Worm (Caenorhabditis elegans) whole organism, mixed stage, embryonic: ENCODE results near the gene clec-156.

Experiments used
- M03D4.4 ChIP-seq: sonication (generic microtip); optimal IDR thresholded peaks from 2 replicates; lab custom pipeline; 2017; ENCODE audit warnings: mild to moderate bottlenecking, missing genetic modification characterization, missing compliant biosample characterization
- bed-3 ChIP-seq: fragments of 200-800 bp; sonication (Bioruptor generic); optimal IDR thresholded peaks from 3 replicates; lab custom pipeline; 2018; ENCODE audit warnings: mild to moderate bottlenecking, missing genetic modification characterization, moderate library complexity, missing compliant biosample characterization
- blmp-1 ChIP-seq: fragments of 150-350 bp; optimal IDR thresholded peaks from 2 replicates; lab custom pipeline; 2014; ENCODE audit warnings: missing biosample characterization, missing genetic modification characterization
- ceh-39 ChIP-seq: fragments of 150-350 bp; optimal IDR thresholded peaks from 2 replicates; lab custom pipeline; 2014; ENCODE audit warnings: missing biosample characterization, missing genetic modification characterization
- ceh-43 ChIP-seq: fragments of 200-800 bp; sonication (Bioruptor generic); optimal IDR thresholded peaks from 2 replicates; lab custom pipeline; 2018; ENCODE audit warnings: mild to moderate bottlenecking, missing genetic modification characterization, moderate library complexity, missing compliant biosample characterization
- ceh-83 ChIP-seq: fragments of 200-800 bp; sonication (Bioruptor generic); optimal IDR thresholded peaks from 2 replicates; lab custom pipeline; 2018; ENCODE audit warnings: mild to moderate bottlenecking, missing genetic modification characterization, missing compliant biosample characterization
- ces-1 ChIP-seq: fragments of 150-350 bp; optimal IDR thresholded peaks from 2 replicates; lab custom pipeline; 2014; ENCODE audit warnings: missing biosample characterization, missing genetic modification reagents, missing genetic modification characterization
- drap-1 ChIP-seq: fragments of 200-800 bp; sonication (Bioruptor generic); optimal IDR thresholded peaks from 3 replicates; lab custom pipeline; 2018; ENCODE audit warnings: mild to moderate bottlenecking, missing genetic modification characterization, missing compliant biosample characterization
- elt-1 ChIP-seq: sonication (generic microtip); optimal IDR thresholded peaks from 2 replicates; lab custom pipeline; 2017; ENCODE audit warnings: missing genetic modification characterization, mild to moderate bottlenecking, missing compliant biosample characterization, antibody characterized with exemption, moderate library complexity, borderline replicate concordance; ENCODE audit not compliant: insufficient read depth
- elt-3 ChIP-seq: fragments of 150-350 bp; optimal IDR thresholded peaks from 2 replicates; lab custom pipeline; 2014; ENCODE audit warnings: missing biosample characterization, missing genetic modification characterization
- flh-1 ChIP-seq: fragments of 200-800 bp; sonication (Bioruptor generic); optimal IDR thresholded peaks from 2 replicates; lab custom pipeline; 2018; ENCODE audit warnings: mild to moderate bottlenecking, missing genetic modification characterization, moderate library complexity, missing compliant biosample characterization
- ham-2 ChIP-seq: fragments of 200-800 bp; sonication (Bioruptor generic); optimal IDR thresholded peaks from 2 replicates; lab custom pipeline; 2018; ENCODE audit warnings: mild to moderate bottlenecking, missing genetic modification characterization, missing compliant biosample characterization
- hlh-1 ChIP-seq: fragments of 150-350 bp; optimal IDR thresholded peaks from 2 replicates; lab custom pipeline; 2014; ENCODE audit warnings: missing biosample characterization, missing genetic modification reagents, missing genetic modification characterization
- lin-32 ChIP-seq: fragments of 200-800 bp; sonication (Bioruptor generic); optimal IDR thresholded peaks from 2 replicates; lab custom pipeline; 2018; ENCODE audit warnings: mild to moderate bottlenecking, missing genetic modification characterization, missing compliant biosample characterization
- lsy-2 ChIP-seq: fragments of 150-350 bp; optimal IDR thresholded peaks from 2 replicates; lab custom pipeline; 2014; ENCODE audit warnings: missing biosample characterization, missing genetic modification characterization
- mab-5 ChIP-seq: fragments of 150-350 bp; optimal IDR thresholded peaks from 2 replicates; lab custom pipeline; 2014; ENCODE audit warnings: missing biosample characterization, missing genetic modification characterization
- mep-1 ChIP-seq: fragments of 150-350 bp; optimal IDR thresholded peaks from 2 replicates; lab custom pipeline; 2017; ENCODE audit warnings: missing biosample characterization, missing genetic modification reagents, missing genetic modification characterization, inconsistent platforms
- nhr-12 ChIP-seq: fragments of 150-350 bp; optimal IDR thresholded peaks from 2 replicates; lab custom pipeline; 2014; ENCODE audit warnings: missing biosample characterization, missing genetic modification characterization
- nhr-2 ChIP-seq: fragments of 150-350 bp; optimal IDR thresholded peaks from 2 replicates; lab custom pipeline; 2014; ENCODE audit warnings: missing biosample characterization, missing genetic modification characterization
- nhr-237 ChIP-seq: fragments of 150-350 bp; optimal IDR thresholded peaks from 2 replicates; lab custom pipeline; 2014; ENCODE audit warnings: missing biosample characterization, missing genetic modification characterization
- nhr-28 ChIP-seq: fragments of 150-350 bp; optimal IDR thresholded peaks from 2 replicates; lab custom pipeline; 2014; ENCODE audit warnings: missing biosample characterization, missing genetic modification characterization
- nhr-76 ChIP-seq: sonication (generic microtip); optimal IDR thresholded peaks from 2 replicates; lab custom pipeline; 2017; ENCODE audit warnings: missing biosample characterization, missing genetic modification characterization
- pha-4 ChIP-seq: fragments of 150-350 bp; optimal IDR thresholded peaks from 2 replicates; lab custom pipeline; 2018; ENCODE audit warnings: missing biosample characterization, missing genetic modification reagents, missing genetic modification characterization
- sem-2 ChIP-seq: fragments of 200-800 bp; sonication (Bioruptor generic); optimal IDR thresholded peaks from 2 replicates; lab custom pipeline; 2018; ENCODE audit warnings: mild to moderate bottlenecking, missing genetic modification characterization, missing compliant biosample characterization
- snpc-4 ChIP-seq: fragments of 150-350 bp; optimal IDR thresholded peaks from 2 replicates; lab custom pipeline; 2014; ENCODE audit warnings: missing biosample characterization, missing genetic modification characterization
- tbx-8 ChIP-seq: fragments of 200-800 bp; sonication (Bioruptor generic); optimal IDR thresholded peaks from 2 replicates; lab custom pipeline; 2018; ENCODE audit warnings: mild to moderate bottlenecking, missing genetic modification characterization, moderate library complexity, missing compliant biosample characterization
- unc-39 ChIP-seq: fragments of 150-350 bp; optimal IDR thresholded peaks from 2 replicates; lab custom pipeline; 2014; ENCODE audit warnings: missing biosample characterization, missing genetic modification characterization
- unc-62 ChIP-seq: fragments of 150-350 bp; optimal IDR thresholded peaks from 2 replicates; lab custom pipeline; 2014; ENCODE audit warnings: missing biosample characterization, missing genetic modification reagents, missing genetic modification characterization
- zip-8 ChIP-seq: fragments of 150-350 bp; optimal IDR thresholded peaks from 2 replicates; lab custom pipeline; 2014; ENCODE audit warnings: missing biosample characterization, missing genetic modification characterization
- ztf-11 ChIP-seq: fragments of 150-350 bp; optimal IDR thresholded peaks from 2 replicates; lab custom pipeline; 2014; ENCODE audit warnings: missing biosample characterization, missing genetic modification characterization

Gene clec-156

DNA sequence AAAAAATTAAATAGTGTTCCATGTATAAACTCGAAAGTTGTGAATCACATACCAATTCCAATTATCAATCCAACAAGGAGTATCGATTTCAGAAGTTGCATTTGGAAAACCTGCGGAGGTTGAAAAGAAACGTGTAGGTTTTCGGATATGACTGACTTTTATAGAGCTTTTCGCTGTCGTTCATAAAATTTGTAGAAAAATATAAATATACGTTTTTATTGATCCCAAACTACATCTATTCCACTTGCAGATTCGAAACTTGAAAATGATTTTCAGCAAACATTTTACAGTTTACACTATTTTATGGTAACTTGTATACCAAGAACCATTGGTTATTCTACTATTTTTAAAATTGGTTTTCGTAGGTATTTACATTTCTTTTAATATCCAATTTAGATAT is at the start of gene clec-156:
TSS of gene clec-156 (minus strand) at position 101 of the 400 bp plus-strand sequence.
- TF ChIP-seq unc-39: no peak

DNA sequence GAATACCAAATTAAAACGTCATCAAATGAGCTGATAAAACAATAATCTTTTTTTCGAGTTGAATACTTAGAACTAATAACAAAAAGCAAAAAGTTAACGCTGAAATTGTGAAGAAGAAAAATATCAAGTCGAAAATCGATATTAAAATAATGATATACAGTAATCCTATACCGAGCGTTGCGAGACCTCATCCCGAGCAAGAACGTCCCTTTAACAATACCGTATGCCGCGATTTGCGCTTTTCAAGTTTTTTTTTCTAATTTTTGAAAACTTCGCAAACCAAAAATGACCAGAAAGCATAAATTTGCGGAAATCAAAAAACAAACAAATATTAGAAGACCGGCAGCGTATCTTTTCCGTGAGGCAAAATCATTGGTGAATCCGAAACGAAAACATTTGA is 48.9 kb upstream of the clec-156 start, which contains the start of gene F26F4.5:
TSS of gene F26F4.5 (minus strand) at position 256 of the 400 bp plus-strand sequence.
- no peak for TF ChIP-seq pha-4
- no peak for TF ChIP-seq elt-3 (tag; lab: Kevin White, UChicago)
- TF ChIP-seq bed-3 (GFP tag; lab: Kevin White, UChicago): no peak
- TF ChIP-seq ham-2 (GFP tag; lab: Kevin White, UChicago): no peak
- TF ChIP-seq mep-1 (tag; lab: Kevin White, UChicago): no peak
- no peak for TF ChIP-seq ceh-83 (GFP tag; lab: Kevin White, UChicago)
- TF ChIP-seq snpc-4 (tag; lab: Kevin White, UChicago): no peak
- no peak for TF ChIP-seq lsy-2 (tag; lab: Kevin White, UChicago)
- TF ChIP-seq blmp-1: no peak
- TF ChIP-seq nhr-76 (tag; lab: Kevin White, UChicago): no peak

DNA sequence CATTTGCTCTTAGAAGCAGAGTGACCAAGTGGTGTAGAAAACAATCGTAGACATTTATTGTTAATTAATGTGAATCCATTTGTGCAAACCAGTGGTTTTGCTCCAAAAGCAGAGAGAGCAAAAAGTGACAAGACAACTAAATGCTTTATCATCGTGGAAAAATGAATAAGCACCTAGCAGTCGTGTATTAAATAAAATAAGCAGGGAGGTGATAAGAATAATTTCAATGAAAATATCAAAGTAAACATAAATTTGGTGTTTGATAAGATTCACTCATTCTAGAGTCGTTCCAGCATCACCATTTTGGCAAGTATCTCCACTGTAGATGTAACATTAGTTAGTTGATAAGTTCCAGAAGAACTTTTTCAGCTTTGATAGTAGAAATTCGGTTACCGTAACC is 45.2 kb upstream of the clec-156 start, which contains the start of gene clec-6:
TSS of gene clec-6 (minus strand) at position 154 of the 400 bp plus-strand sequence.
- no peak for TF ChIP-seq elt-3 (tag; lab: Kevin White, UChicago)
- TF ChIP-seq ceh-83 (GFP tag; lab: Kevin White, UChicago): no peak
- no peak for TF ChIP-seq tbx-8 (GFP tag; lab: Kevin White, UChicago)
- TF ChIP-seq lin-32 (GFP tag; lab: Kevin White, UChicago): no peak
- TF ChIP-seq nhr-76 (tag; lab: Kevin White, UChicago): no peak
- TF ChIP-seq unc-39: no peak
- TF ChIP-seq unc-62 (GFP tag; lab: Kevin White, UChicago): no peak
- TF ChIP-seq drap-1 (GFP tag; lab: Kevin White, UChicago): no peak
- no peak for TF ChIP-seq ham-2 (GFP tag; lab: Kevin White, UChicago)
- TF ChIP-seq nhr-2 (tag; lab: Kevin White, UChicago): no peak
- no peak for TF ChIP-seq ceh-39 (tag; lab: Kevin White, UChicago)
- no peak for TF ChIP-seq zip-8 (tag; lab: Kevin White, UChicago)
- TF ChIP-seq nhr-12 (tag; lab: Kevin White, UChicago): no peak

DNA sequence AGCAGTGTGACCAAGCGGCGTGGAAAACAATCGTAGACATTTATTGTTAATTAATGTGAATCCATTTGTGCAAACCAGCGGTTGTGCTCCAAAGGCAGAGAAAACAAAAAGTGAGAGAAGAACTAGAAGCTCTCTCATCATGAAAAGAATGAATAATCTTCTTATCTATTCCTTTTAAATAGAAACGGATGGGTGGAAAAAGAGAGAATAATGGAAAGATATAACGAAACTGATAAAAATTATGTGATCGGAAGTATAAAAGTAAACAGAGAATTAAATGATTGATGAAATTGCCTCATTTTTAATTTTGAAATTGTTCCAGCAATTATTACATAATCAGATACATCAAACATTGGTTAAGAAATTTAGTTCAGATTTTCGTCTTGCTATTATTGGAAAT is 41.4 kb upstream of the clec-156 start, which contains the start of gene clec-5:
TSS of gene clec-5 (minus strand) at position 178 of the 400 bp plus-strand sequence.
- TF ChIP-seq M03D4.4 (tag; lab: Kevin White, UChicago): no peak
- no peak for TF ChIP-seq flh-1 (GFP tag; lab: Kevin White, UChicago)
- TF ChIP-seq lin-32 (GFP tag; lab: Kevin White, UChicago): no peak
- TF ChIP-seq nhr-2 (tag; lab: Kevin White, UChicago): no peak
- TF ChIP-seq, all 35 proteins: peak for 0

DNA sequence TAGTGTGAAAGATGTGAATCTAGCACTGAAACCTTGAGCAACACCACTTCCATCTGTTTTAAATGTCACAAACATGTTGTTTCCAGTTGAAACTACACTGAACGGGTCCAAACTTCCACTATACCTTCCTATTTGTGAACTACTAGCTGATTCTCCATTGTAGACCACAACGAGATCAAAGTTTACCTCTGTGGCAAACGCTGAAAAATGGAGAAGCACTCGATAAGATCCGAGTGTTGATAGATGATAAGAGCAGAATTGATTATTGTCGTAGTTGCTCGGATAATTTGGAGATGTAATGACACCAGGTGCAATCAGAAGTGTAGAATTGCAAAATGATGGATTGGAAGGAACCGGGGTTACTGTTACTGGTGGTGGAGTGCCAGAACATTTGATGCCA is 39.9 kb upstream of the clec-156 start:
- TF ChIP-seq nhr-76 (tag; lab: Kevin White, UChicago) (no peak), mep-1 (tag; lab: Kevin White, UChicago) (no peak), nhr-28 (tag; lab: Kevin White, UChicago) (no peak), nhr-237 (tag; lab: Kevin White, UChicago) (no peak), ztf-11 (tag; lab: Kevin White, UChicago) (no peak), unc-62 (GFP tag; lab: Kevin White, UChicago) (no peak), ceh-39 (tag; lab: Kevin White, UChicago) (no peak), bed-3 (GFP tag; lab: Kevin White, UChicago) (no peak), mab-5 (no peak), hlh-1 (no peak), ces-1 (GFP tag; lab: Kevin White, UChicago) (no peak), ceh-43 (no peak), sem-2 (GFP tag; lab: Kevin White, UChicago) (no peak), lsy-2 (tag; lab: Kevin White, UChicago) (no peak)
- TF ChIP-seq, all 35 proteins: peak for 0

DNA sequence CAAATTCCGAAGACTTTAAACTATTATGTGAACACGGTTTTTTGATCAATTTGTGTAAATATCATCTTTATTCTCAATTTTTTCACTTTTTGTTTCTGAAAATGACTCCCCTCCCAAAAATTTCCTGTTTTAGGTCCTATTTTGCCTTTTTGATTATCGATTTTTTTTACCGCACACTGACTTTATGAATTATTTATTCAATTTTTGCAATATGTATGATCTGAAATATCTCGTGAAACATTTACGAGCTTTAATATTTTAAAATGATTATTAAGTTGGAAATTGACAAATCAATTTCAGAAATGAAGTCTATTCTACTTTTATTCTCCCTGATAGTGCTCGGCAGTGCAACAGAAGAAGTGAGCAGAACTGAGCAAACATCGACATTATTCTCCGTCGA is 37.4 kb upstream of the clec-156 start, which contains the start of gene C35D10.1:
TSS of gene C35D10.1 (plus strand) at position 301 of the 400 bp plus-strand sequence.
- no peak for TF ChIP-seq hlh-1
- TF ChIP-seq unc-62 (GFP tag; lab: Kevin White, UChicago): no peak
- no peak for TF ChIP-seq unc-39
- TF ChIP-seq ces-1 (GFP tag; lab: Kevin White, UChicago): no peak
- no peak for TF ChIP-seq lsy-2 (tag; lab: Kevin White, UChicago)
- TF ChIP-seq nhr-237 (tag; lab: Kevin White, UChicago): no peak
- TF ChIP-seq nhr-12 (tag; lab: Kevin White, UChicago): no peak
- TF ChIP-seq elt-1 (tag; lab: Kevin White, UChicago): no peak
- TF ChIP-seq pha-4: no peak
- no peak for TF ChIP-seq nhr-2 (tag; lab: Kevin White, UChicago)
- TF ChIP-seq ztf-11 (tag; lab: Kevin White, UChicago): no peak
- no peak for TF ChIP-seq ceh-43
